Fruit fly (Drosophila melanogaster) whole organism, pupa: ENCODE data around the gene Rab26.

ENCODE experiments used
- CG10348 ChIP-seq: fragments of 200-800 bp; sonication (Bioruptor generic); IDR thresholded peaks from 2 replicates; pipeline ENCODE4 v1.3.6; 2022; ENCODE audit warnings: missing biosample characterization, missing genetic modification characterization
- CG12605 ChIP-seq: fragments of 200-800 bp; sonication (Bioruptor generic); IDR thresholded peaks from 2 replicates; pipeline ENCODE4 v1.3.6; 2022; ENCODE audit warnings: missing biosample characterization, missing genetic modification characterization
- CG13204 ChIP-seq: fragments of 200-800 bp; sonication (Bioruptor generic); optimal IDR thresholded peaks from 2 replicates; lab custom pipeline; 2018; ENCODE audit warnings: missing biosample characterization, mild to moderate bottlenecking, missing genetic modification characterization, moderate library complexity
- CG14655 ChIP-seq: fragments of 200-800 bp; sonication (Bioruptor generic); optimal IDR thresholded peaks from 3 replicates; lab custom pipeline; 2017; ENCODE audit warnings: mild to moderate bottlenecking, missing biosample characterization, missing genetic modification reagents, missing genetic modification characterization
- CG15710 ChIP-seq: fragments of 200-800 bp; sonication (Bioruptor generic); optimal IDR thresholded peaks from 2 replicates; lab custom pipeline; 2018; ENCODE audit warnings: missing biosample characterization, mild to moderate bottlenecking, missing genetic modification characterization, moderate library complexity
- CG17806 ChIP-seq: fragments of 200-800 bp; sonication (Bioruptor generic); optimal IDR thresholded peaks from 2 replicates; lab custom pipeline; 2018; ENCODE audit warnings: missing biosample characterization, mild to moderate bottlenecking, missing genetic modification characterization, moderate library complexity
- CG32121 ChIP-seq: fragments of 200-800 bp; sonication (Bioruptor generic); IDR thresholded peaks from 2 replicates; pipeline ENCODE4 v1.3.6; 2022; ENCODE audit warnings: missing biosample characterization, missing genetic modification characterization
- CG34367 ChIP-seq: fragments of 200-800 bp; sonication (Bioruptor generic); optimal IDR thresholded peaks from 2 replicates; lab custom pipeline; 2018; ENCODE audit warnings: missing biosample characterization, mild to moderate bottlenecking, missing genetic modification characterization
- CG4496 ChIP-seq: fragments of 200-800 bp; sonication (Bioruptor generic); IDR thresholded peaks from 3 replicates; pipeline ENCODE4 v1.3.6; 2022; ENCODE audit warnings: missing biosample characterization, missing genetic modification characterization
- CG8159 ChIP-seq: fragments of 200-800 bp; sonication (Bioruptor generic); optimal IDR thresholded peaks from 3 replicates; lab custom pipeline; 2018; ENCODE audit warnings: missing biosample characterization, mild to moderate bottlenecking, missing genetic modification characterization, moderate library complexity
- CG8301 ChIP-seq: fragments of 200-800 bp; sonication (Bioruptor generic); optimal IDR thresholded peaks from 2 replicates; lab custom pipeline; 2018; ENCODE audit warnings: missing biosample characterization, mild to moderate bottlenecking, missing genetic modification characterization
- CG9948 ChIP-seq: fragments of 200-800 bp; sonication (Bioruptor generic); optimal IDR thresholded peaks from 2 replicates; lab custom pipeline; 2018; ENCODE audit warnings: missing biosample characterization, mild to moderate bottlenecking, missing genetic modification characterization, moderate library complexity
- D1 ChIP-seq: fragments of 200-800 bp; sonication (Bioruptor generic); optimal IDR thresholded peaks from 2 replicates; lab custom pipeline; 2018; ENCODE audit warnings: missing biosample characterization, mild to moderate bottlenecking, missing genetic modification characterization, moderate library complexity
- EcR ChIP-seq: fragments of 200-800 bp; sonication (Bioruptor generic); optimal IDR thresholded peaks from 3 replicates; lab custom pipeline; 2019; ENCODE audit warnings: missing biosample characterization, missing genetic modification characterization, mild to moderate bottlenecking, moderate library complexity, missing genetic modification reagents
- Ets98B ChIP-seq: fragments of 200-800 bp; sonication (Bioruptor generic); IDR thresholded peaks from 2 replicates; pipeline ENCODE4 v1.3.6; 2022; ENCODE audit warnings: missing biosample characterization, missing genetic modification characterization
- Pif1A ChIP-seq: fragments of 200-800 bp; sonication (Bioruptor generic); optimal IDR thresholded peaks from 3 replicates; lab custom pipeline; 2016; ENCODE audit warnings: missing biosample characterization, missing genetic modification characterization
- Pif1B ChIP-seq: fragments of 200-800 bp; sonication (Bioruptor generic); optimal IDR thresholded peaks from 3 replicates; lab custom pipeline; 2016; ENCODE audit warnings: missing biosample characterization, missing genetic modification characterization
- Snoo ChIP-seq: fragments of 200-800 bp; sonication (Bioruptor generic); optimal IDR thresholded peaks from 3 replicates; lab custom pipeline; 2017; ENCODE audit warnings: missing biosample characterization, mild to moderate bottlenecking, missing genetic modification characterization, inconsistent platforms
- fd96Ca ChIP-seq: fragments of 200-800 bp; sonication (Bioruptor generic); IDR thresholded peaks from 3 replicates; pipeline ENCODE4 v1.3.6; 2022; ENCODE audit warnings: missing biosample characterization, missing genetic modification characterization
- gl ChIP-seq: fragments of 200-800 bp; sonication (Bioruptor generic); optimal IDR thresholded peaks from 2 replicates; lab custom pipeline; 2018; ENCODE audit warnings: missing biosample characterization, mild to moderate bottlenecking, missing genetic modification characterization
- rn ChIP-seq: fragments of 200-800 bp; sonication (Bioruptor generic); IDR thresholded peaks from 2 replicates; pipeline ENCODE4 v1.3.6; 2022; ENCODE audit warnings: missing biosample characterization, missing genetic modification characterization

The Rab26 gene

dm6 chr3L:21279168-21279567 is 39.4 kb upstream of the Rab26 start:
- TF ChIP-seq rn (GFP tag; lab: Robert Waterston, UW) (no peak), CG12605 (GFP tag; lab: Robert Waterston, UW) (no peak), fd96Ca (GFP tag; lab: Robert Waterston, UW) (no peak), CG4496 (GFP tag; lab: Robert Waterston, UW) (no peak), CG8159 (tag; lab: Kevin White, UChicago) (no peak)
- TF ChIP-seq, all 21 proteins: peak for 0

- TF ChIP-seq gl (tag; lab: Kevin White, UChicago) = peak; percentile 43
- no peak for TF ChIP-seq CG10348 (GFP tag; lab: Robert Waterston, UW)
- TF ChIP-seq CG4496 (GFP tag; lab: Robert Waterston, UW) = peak; percentile 81
- no peak; the same call in none of the 2 replicates for TF ChIP-seq CG12605 (GFP tag; lab: Robert Waterston, UW)
- peak; percentile 23 for TF ChIP-seq CG9948
- peak; percentile 34 for TF ChIP-seq Pif1A
- peak; percentile 11 for TF ChIP-seq CG8159 (tag; lab: Kevin White, UChicago)
- no peak for TF ChIP-seq CG34367 (tag; lab: Kevin White, UChicago)
- 0 out of 3 replicates have a peak, but pooled peaks have one; percentile 14 for TF ChIP-seq fd96Ca (GFP tag; lab: Robert Waterston, UW)
- no peak for TF ChIP-seq CG13204 (GFP tag; lab: Kevin White, UChicago)
- TF ChIP-seq CG17806 (tag; lab: Kevin White, UChicago) = no peak
- peak; percentile 53 for TF ChIP-seq Snoo (tag; lab: Kevin White, UChicago)
- TF ChIP-seq CG32121 (GFP tag; lab: Robert Waterston, UW) = peak; percentile 39; the same call in 1 of the 2 replicates
- TF ChIP-seq CG15710 = peak; percentile 30
- peak; percentile 28; the same call in 1 of the 2 replicates for TF ChIP-seq Ets98B (GFP tag; lab: Robert Waterston, UW)
- no peak for TF ChIP-seq Pif1B (GFP tag; lab: Kevin White, UChicago)
- no peak for TF ChIP-seq CG14655
- no peak for TF ChIP-seq D1 (tag; lab: Kevin White, UChicago)
- no peak for TF ChIP-seq CG8301 (tag; lab: Kevin White, UChicago)
- no peak for TF ChIP-seq rn (GFP tag; lab: Robert Waterston, UW)
- TF ChIP-seq EcR (GFP tag; lab: Kevin White, UChicago) = peak; percentile 67
Measured at dm6 chr3L:21279876-21280566, 38.6 kb upstream of the Rab26 start, which contains the start of gene AcCoAS. Gene AcCoAS (minus strand): TSS chr3L:21280243.

DNA sequence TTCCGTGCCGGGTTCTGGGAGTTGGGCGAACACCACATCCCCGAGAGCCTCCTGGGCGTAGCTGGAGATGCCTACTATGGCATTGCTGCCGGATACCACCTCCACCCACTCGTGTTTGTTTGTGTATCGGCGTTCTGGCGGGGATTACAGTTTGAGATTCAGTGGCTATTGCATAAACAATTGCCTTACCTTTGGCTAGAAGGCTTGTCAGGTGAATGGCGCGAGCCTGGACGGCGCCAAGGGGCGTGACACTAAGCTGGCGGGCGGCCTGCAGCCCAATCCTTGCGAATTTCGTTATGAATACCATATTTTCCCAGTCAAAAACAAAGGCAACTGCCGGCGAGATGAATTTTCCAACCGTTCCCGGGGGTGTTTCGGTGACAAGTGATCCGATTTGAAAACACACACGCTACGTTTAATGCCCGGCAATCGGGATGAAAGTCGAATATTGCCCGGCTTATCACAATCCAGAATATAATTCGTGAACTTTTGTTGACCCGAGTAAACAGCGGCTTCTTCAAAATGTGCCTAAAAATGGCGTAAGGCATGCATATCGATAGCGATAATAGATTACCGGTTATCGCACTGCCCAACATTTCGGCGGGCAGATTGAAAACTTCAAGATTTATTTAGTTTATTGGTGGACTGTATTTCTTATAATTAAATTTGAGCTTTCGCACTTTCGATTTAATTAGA is 37.4 kb upstream of the Rab26 start, which contains the start of gene ppl:
Gene ppl (minus strand): TSS at position 511 of the 696 bp plus-strand sequence.
- peak; percentile 77 for TF ChIP-seq EcR (GFP tag; lab: Kevin White, UChicago)
- no peak for TF ChIP-seq CG32121 (GFP tag; lab: Robert Waterston, UW)

dm6 chr3L:21281706-21282105 is 36.9 kb upstream of the Rab26 start:
- TF ChIP-seq rn (GFP tag; lab: Robert Waterston, UW) = no peak
- TF ChIP-seq CG8301 (tag; lab: Kevin White, UChicago) = no peak
- TF ChIP-seq CG14655 = no peak
- TF ChIP-seq CG17806 (tag; lab: Kevin White, UChicago) = no peak
- TF ChIP-seq gl (tag; lab: Kevin White, UChicago) = no peak
- no peak for TF ChIP-seq CG4496 (GFP tag; lab: Robert Waterston, UW)
- TF ChIP-seq CG9948 = no peak
- no peak for TF ChIP-seq EcR (GFP tag; lab: Kevin White, UChicago)
- no peak for TF ChIP-seq Ets98B (GFP tag; lab: Robert Waterston, UW)
- TF ChIP-seq CG10348 (GFP tag; lab: Robert Waterston, UW) = no peak
- TF ChIP-seq D1 (tag; lab: Kevin White, UChicago) = no peak
- TF ChIP-seq Snoo (tag; lab: Kevin White, UChicago) = no peak
- TF ChIP-seq CG32121 (GFP tag; lab: Robert Waterston, UW) = no peak
- no peak for TF ChIP-seq Pif1A
- no peak for TF ChIP-seq CG34367 (tag; lab: Kevin White, UChicago)
- TF ChIP-seq, all 21 proteins: peak for 0

DNA sequence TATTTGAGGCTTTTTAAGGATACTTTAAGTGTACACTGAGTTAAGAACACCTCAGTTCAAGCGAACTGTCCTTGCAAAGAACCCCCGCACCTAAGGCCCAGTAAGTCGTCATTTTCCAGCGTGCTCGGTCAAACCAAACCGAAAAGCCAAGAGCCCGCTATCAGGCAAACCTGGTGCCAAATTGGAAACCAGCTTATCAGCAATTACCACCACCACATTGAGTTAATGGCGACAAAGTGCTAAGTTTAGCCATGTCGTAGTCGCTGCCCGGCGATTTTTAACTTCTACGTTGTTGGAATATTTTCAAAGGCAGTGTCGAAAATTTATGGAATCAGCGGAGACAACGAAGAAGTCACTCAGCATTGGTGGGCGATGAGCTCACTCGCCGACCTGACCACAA is 35.8 kb upstream of the Rab26 start:
- TF ChIP-seq CG14655 = no peak
- TF ChIP-seq CG12605 (GFP tag; lab: Robert Waterston, UW) = no peak
- TF ChIP-seq rn (GFP tag; lab: Robert Waterston, UW) = no peak
- TF ChIP-seq D1 (tag; lab: Kevin White, UChicago) = no peak
- no peak for TF ChIP-seq CG17806 (tag; lab: Kevin White, UChicago)
- no peak for TF ChIP-seq CG8301 (tag; lab: Kevin White, UChicago)
- no peak for TF ChIP-seq CG4496 (GFP tag; lab: Robert Waterston, UW)
- TF ChIP-seq gl (tag; lab: Kevin White, UChicago) = no peak
- TF ChIP-seq Pif1A = no peak
- no peak for TF ChIP-seq EcR (GFP tag; lab: Kevin White, UChicago)
- TF ChIP-seq Snoo (tag; lab: Kevin White, UChicago) = no peak
- TF ChIP-seq CG9948 = no peak

- no peak for TF ChIP-seq CG15710
- no peak for TF ChIP-seq D1 (tag; lab: Kevin White, UChicago)
- TF ChIP-seq CG13204 (GFP tag; lab: Kevin White, UChicago) = no peak
- no peak for TF ChIP-seq rn (GFP tag; lab: Robert Waterston, UW)
- TF ChIP-seq, all 21 proteins: peak for 0
Measured at dm6 chr3L:21283795-21284194, 34.8 kb upstream of the Rab26 start.
